Fruit fly (Drosophila melanogaster): ENCODE results near the gene CG31249.

DNA sequence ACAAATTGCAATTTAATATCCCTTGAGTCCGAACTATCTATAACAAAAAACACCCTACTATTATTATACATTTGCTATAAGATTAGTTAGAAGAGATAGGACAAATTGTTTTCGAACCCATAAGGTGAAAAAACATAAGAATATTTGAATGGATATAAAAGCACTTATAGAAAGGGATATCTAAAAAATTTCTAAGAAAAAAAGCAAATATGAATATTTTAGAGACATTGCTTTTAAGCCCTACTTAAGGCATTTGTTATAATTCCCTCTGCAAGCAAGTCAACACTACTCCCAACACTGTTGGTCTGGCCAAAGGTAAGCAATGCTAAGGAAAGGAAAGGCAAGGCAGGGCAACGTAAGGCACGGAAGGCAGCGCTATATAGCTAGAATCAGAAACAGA lies 23.5 kb upstream of the CG31249 start:
- no peak for TF ChIP-seq usp (GFP tag; optimal IDR thresholded peaks at IDR 0.05)
- no peak for TF ChIP-seq pan (optimal IDR thresholded peaks at IDR 0.05)
- TF ChIP-seq Dll (optimal IDR thresholded peaks at IDR 0.05), result no peak
- TF ChIP-seq CG8478 (optimal IDR thresholded peaks at IDR 0.05), result no peak

Measured in whole organism.